Worm (Caenorhabditis elegans) whole organism, late embryonic: ENCODE measurements around the gene Y54F10BM.23.

ENCODE experiments used
- C08G9.2 ChIP-seq: sonication (generic microtip); optimal IDR thresholded peaks from 2 replicates; lab custom pipeline; 2016; ENCODE audit warnings: mild to moderate bottlenecking, missing genetic modification characterization, moderate library complexity, missing compliant biosample characterization
- C38D4.7 ChIP-seq: fragments of 200-800 bp; sonication (Bioruptor generic); optimal IDR thresholded peaks from 2 replicates; lab custom pipeline; 2018; ENCODE audit warnings: mild to moderate bottlenecking, missing genetic modification characterization, moderate library complexity, missing compliant biosample characterization
- K02D7.2 ChIP-seq: sonication (generic microtip); optimal IDR thresholded peaks from 2 replicates; lab custom pipeline; 2017; ENCODE audit warnings: mild to moderate bottlenecking, missing genetic modification characterization, missing compliant biosample characterization
- K09A11.1 ChIP-seq: sonication (generic microtip); optimal IDR thresholded peaks from 2 replicates; lab custom pipeline; 2017; ENCODE audit warnings: antibody characterized with exemption, mild to moderate bottlenecking, missing genetic modification characterization, missing compliant biosample characterization; ENCODE audit not compliant: insufficient read depth
- Y22D7AL.16 ChIP-seq: sonication (generic microtip); optimal IDR thresholded peaks from 2 replicates; lab custom pipeline; 2016; ENCODE audit warnings: missing genetic modification characterization, missing compliant biosample characterization
- ahr-1 ChIP-seq: sonication (generic microtip); optimal IDR thresholded peaks from 2 replicates; lab custom pipeline; 2016; ENCODE audit warnings: missing genetic modification characterization, missing compliant biosample characterization
- ceh-18 ChIP-seq: sonication (generic microtip); optimal IDR thresholded peaks from 2 replicates; lab custom pipeline; 2016; ENCODE audit warnings: missing genetic modification characterization, missing compliant biosample characterization
- ceh-19 ChIP-seq: fragments of 200-800 bp; sonication (Bioruptor generic); optimal IDR thresholded peaks from 2 replicates; lab custom pipeline; 2018; ENCODE audit warnings: mild to moderate bottlenecking, missing genetic modification characterization, missing compliant biosample characterization
- ceh-24 ChIP-seq: sonication (generic microtip); optimal IDR thresholded peaks from 2 replicates; lab custom pipeline; 2016; ENCODE audit warnings: mild to moderate bottlenecking, missing genetic modification characterization, missing compliant biosample characterization
- ceh-31 ChIP-seq: sonication (generic microtip); optimal IDR thresholded peaks from 2 replicates; lab custom pipeline; 2016; ENCODE audit warnings: missing genetic modification characterization, missing compliant biosample characterization
- ceh-48 ChIP-seq: sonication (generic microtip); optimal IDR thresholded peaks from 2 replicates; lab custom pipeline; 2016; ENCODE audit warnings: missing genetic modification characterization, inconsistent platforms, missing compliant biosample characterization
- dmd-4 ChIP-seq: sonication (generic microtip); optimal IDR thresholded peaks from 2 replicates; lab custom pipeline; 2016; ENCODE audit warnings: borderline replicate concordance, missing genetic modification characterization, missing compliant biosample characterization
- dve-1 ChIP-seq: sonication (generic microtip); optimal IDR thresholded peaks from 2 replicates; lab custom pipeline; 2017; ENCODE audit warnings: antibody characterized with exemption, mild to moderate bottlenecking, missing genetic modification characterization, missing compliant biosample characterization
- elt-2 ChIP-seq: sonication (generic microtip); optimal IDR thresholded peaks from 2 replicates; lab custom pipeline; 2016; ENCODE audit warnings: missing genetic modification reagents, missing genetic modification characterization, missing compliant biosample characterization
- elt-4 ChIP-seq: sonication (generic microtip); optimal IDR thresholded peaks from 2 replicates; lab custom pipeline; 2016; ENCODE audit warnings: missing genetic modification characterization, missing compliant biosample characterization
- eyg-1 ChIP-seq: sonication (generic microtip); optimal IDR thresholded peaks from 2 replicates; lab custom pipeline; 2016; ENCODE audit warnings: missing genotype, missing genetic modification characterization, missing compliant biosample characterization
- fax-1 ChIP-seq: sonication (generic microtip); optimal IDR thresholded peaks from 2 replicates; lab custom pipeline; 2016; ENCODE audit warnings: missing genotype, missing genetic modification characterization, missing compliant biosample characterization
- gmeb-2 ChIP-seq: sonication (generic microtip); optimal IDR thresholded peaks from 2 replicates; lab custom pipeline; 2016; ENCODE audit warnings: missing genetic modification characterization, inconsistent platforms, missing compliant biosample characterization
- hlh-13 ChIP-seq: fragments of 200-800 bp; sonication (Bioruptor generic); optimal IDR thresholded peaks from 2 replicates; lab custom pipeline; 2018; ENCODE audit warnings: mild to moderate bottlenecking, missing genetic modification characterization, missing compliant biosample characterization
- hlh-8 ChIP-seq: sonication (generic microtip); optimal IDR thresholded peaks from 2 replicates; lab custom pipeline; 2016; ENCODE audit warnings: missing genotype, missing genetic modification characterization, missing compliant biosample characterization
- lim-6 ChIP-seq: sonication (generic microtip); optimal IDR thresholded peaks from 2 replicates; lab custom pipeline; 2016; ENCODE audit warnings: missing genetic modification characterization, missing compliant biosample characterization
- madf-2 ChIP-seq: sonication (generic microtip); optimal IDR thresholded peaks from 2 replicates; lab custom pipeline; 2017; ENCODE audit warnings: missing genetic modification characterization, missing compliant biosample characterization
- mec-3 ChIP-seq: sonication (generic microtip); optimal IDR thresholded peaks from 2 replicates; lab custom pipeline; 2016; ENCODE audit warnings: borderline replicate concordance, missing genetic modification characterization, missing compliant biosample characterization
- nfya-1 ChIP-seq: sonication (generic microtip); optimal IDR thresholded peaks from 2 replicates; lab custom pipeline; 2017; ENCODE audit warnings: missing genetic modification characterization, mild to moderate bottlenecking, missing compliant biosample characterization, antibody characterized with exemption, moderate library complexity
- nhr-11 ChIP-seq: fragments of 150-350 bp; optimal IDR thresholded peaks from 2 replicates; lab custom pipeline; 2014; ENCODE audit warnings: missing biosample characterization, missing genetic modification characterization
- nhr-232 ChIP-seq: sonication (generic microtip); optimal IDR thresholded peaks from 2 replicates; lab custom pipeline; 2016; ENCODE audit warnings: missing genetic modification characterization, missing compliant biosample characterization
- ref-2 ChIP-seq: sonication (generic microtip); optimal IDR thresholded peaks from 2 replicates; lab custom pipeline; 2016; ENCODE audit warnings: missing genetic modification characterization, missing compliant biosample characterization
- rnt-1 ChIP-seq: sonication (generic microtip); optimal IDR thresholded peaks from 2 replicates; lab custom pipeline; 2016; ENCODE audit warnings: missing genetic modification characterization, missing compliant biosample characterization
- sox-2 ChIP-seq: fragments of 200-800 bp; sonication (Bioruptor generic); IDR thresholded peaks from 2 replicates; pipeline ENCODE4 v1.3.6; 2022; ENCODE audit warnings: missing genetic modification reagents, missing genetic modification characterization, missing compliant biosample characterization
- tbx-7 ChIP-seq: sonication (generic microtip); optimal IDR thresholded peaks from 2 replicates; lab custom pipeline; 2016; ENCODE audit warnings: missing genotype, missing genetic modification characterization, missing compliant biosample characterization
- unc-3 ChIP-seq, 2 experiments: fragments of 200-800 bp in 1 of 2; sonication (Bioruptor generic) in 1 of 2; sonication (generic microtip) in 1 of 2; conservative IDR thresholded peaks in 1 of 2; optimal IDR thresholded peaks in 1 of 2; 2 replicates each; pipeline versions ENCODE4 v1.3.6 to Lab custom; 2016 to 2022; ENCODE audit warnings: missing compliant biosample characterization in 2 of 2, missing genetic modification characterization in 2 of 2, missing genetic modification reagents in 1 of 2
- zip-5 ChIP-seq: sonication (generic microtip); optimal IDR thresholded peaks from 2 replicates; lab custom pipeline; 2016; ENCODE audit warnings: missing genetic modification characterization, missing compliant biosample characterization
- ztf-16 ChIP-seq: sonication (generic microtip); optimal IDR thresholded peaks from 2 replicates; lab custom pipeline; 2017; ENCODE audit warnings: missing genetic modification characterization, missing compliant biosample characterization

Y54F10BM.23 gene

DNA sequence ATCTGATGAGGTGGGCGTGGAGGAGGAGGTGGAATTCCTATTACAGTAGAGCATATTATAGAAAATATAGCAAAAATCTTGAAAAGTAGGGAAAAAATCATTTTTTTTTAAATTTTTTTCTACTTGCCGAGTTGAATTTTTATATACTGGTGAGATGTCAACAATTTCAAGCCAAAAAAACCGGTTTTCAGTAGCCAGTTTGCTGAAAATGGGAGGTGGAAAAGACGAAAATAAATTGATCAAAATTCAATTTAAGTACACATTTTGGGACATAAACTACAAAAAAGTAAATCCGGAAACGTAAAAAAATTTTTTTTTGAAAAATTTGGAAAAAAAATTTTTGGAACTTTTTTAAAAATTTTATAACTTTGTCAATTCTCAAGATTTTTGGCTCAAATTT lies at the start of gene Y54F10BM.23:
Gene Y54F10BM.23, minus strand, starts transcription at position 101 of the 400 bp plus-strand sequence.
- TF ChIP-seq C08G9.2 (tag; lab: Kevin White, UChicago) (no peak), ztf-16 (tag; lab: Kevin White, UChicago) (no peak), K09A11.1 (no peak), ref-2 (tag; lab: Kevin White, UChicago) (no peak), ceh-24 (tag; lab: Kevin White, UChicago) (no peak), ceh-18 (no peak), nhr-11 (tag; lab: Kevin White, UChicago) (no peak), Y22D7AL.16 (tag; lab: Kevin White, UChicago) (no peak), lim-6 (no peak)
- TF ChIP-seq, all 69 proteins: peak for 0

DNA sequence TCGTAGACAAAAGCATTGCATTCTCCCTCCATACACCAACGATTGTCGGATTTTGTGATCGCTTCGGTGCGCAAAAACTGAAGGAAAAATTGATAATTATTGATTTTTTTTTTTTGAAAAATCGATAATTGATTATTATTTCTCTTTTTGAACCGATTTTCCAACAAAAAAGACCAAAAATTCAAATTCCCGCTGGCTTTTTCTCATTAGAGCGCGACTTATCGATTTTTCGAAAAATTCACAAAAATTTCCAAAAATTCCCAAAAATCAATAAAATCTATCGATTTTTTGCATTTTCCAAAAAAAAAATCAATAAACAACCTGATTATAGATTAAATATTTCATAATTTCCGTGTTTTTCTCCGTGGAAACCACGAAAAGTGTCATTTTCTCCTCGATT lies 49.3 kb upstream of the Y54F10BM.23 start:
- TF ChIP-seq ceh-48 (tag; lab: Kevin White, UChicago) (peak; percentile 60), sox-2 (GFP tag; lab: Robert Waterston, UW) (no peak)

DNA sequence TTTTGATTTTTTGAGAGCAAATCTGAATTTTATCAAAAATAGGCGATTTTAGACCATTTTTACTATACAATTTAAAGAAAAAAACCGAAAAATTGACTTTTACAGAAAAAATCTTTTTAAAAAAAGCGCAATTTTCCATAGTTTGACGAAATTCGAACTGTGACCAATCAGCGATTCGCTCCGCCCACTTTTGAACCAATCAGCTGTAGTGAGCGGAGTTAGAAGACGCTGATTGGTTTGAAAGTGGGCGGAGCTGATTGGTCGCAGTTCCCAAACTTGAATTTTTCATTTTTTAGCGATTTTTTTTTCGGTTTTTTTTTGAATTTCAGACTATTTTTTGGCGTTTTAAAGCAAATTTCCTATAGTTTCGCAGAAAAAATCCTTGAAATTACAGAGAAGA lies 45.3 kb upstream of the Y54F10BM.23 start:
- TF ChIP-seq elt-4 (tag; lab: Kevin White, UChicago) (no peak), hlh-13 (no peak), nfya-1 (tag; lab: Kevin White, UChicago) (peak; percentile 89)

DNA sequence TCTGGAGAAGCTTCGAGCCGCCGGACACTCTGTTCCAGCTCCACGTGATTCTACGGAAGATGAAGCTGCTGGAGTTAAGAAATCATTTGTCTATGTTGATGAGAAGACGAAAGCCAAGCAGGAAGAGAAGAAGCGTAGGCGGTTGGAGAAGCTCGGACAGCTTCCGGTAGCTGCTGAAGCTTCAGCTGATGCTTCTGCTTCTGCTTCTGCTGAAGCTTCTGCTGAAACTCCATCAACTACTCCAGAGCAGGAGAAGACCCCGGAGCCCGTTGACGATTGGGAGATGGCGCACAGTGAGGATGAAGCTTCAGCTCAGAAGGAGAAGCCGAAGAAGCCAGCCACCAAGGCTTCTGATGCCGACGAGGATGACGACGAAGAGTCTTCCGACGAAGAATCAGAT lies 37.1 kb upstream of the Y54F10BM.23 start:
- TF ChIP-seq ceh-48 (tag; lab: Kevin White, UChicago) (no peak), hlh-8 (no peak), zip-5 (tag; lab: Kevin White, UChicago) (no peak), eyg-1 (tag; lab: Kevin White, UChicago) (no peak), unc-3 (GFP tag; conservative IDR thresholded peaks at IDR 0.05; lab: Robert Waterston, UW) (no peak), unc-3 (tag; optimal IDR thresholded peaks at IDR 0.05; lab: Kevin White, UChicago) (no peak), nhr-232 (no peak), ceh-31 (no peak), elt-4 (tag; lab: Kevin White, UChicago) (no peak), K02D7.2 (tag; lab: Kevin White, UChicago) (no peak), Y22D7AL.16 (tag; lab: Kevin White, UChicago) (no peak), rnt-1 (tag; lab: Kevin White, UChicago) (no peak), ceh-24 (tag; lab: Kevin White, UChicago) (no peak), lim-6 (no peak), C38D4.7 (GFP tag; lab: Kevin White, UChicago) (no peak), ztf-16 (tag; lab: Kevin White, UChicago) (no peak), ceh-19 (GFP tag; lab: Kevin White, UChicago) (no peak), fax-1 (tag; lab: Kevin White, UChicago) (no peak), ahr-1 (tag; lab: Kevin White, UChicago) (no peak)

DNA sequence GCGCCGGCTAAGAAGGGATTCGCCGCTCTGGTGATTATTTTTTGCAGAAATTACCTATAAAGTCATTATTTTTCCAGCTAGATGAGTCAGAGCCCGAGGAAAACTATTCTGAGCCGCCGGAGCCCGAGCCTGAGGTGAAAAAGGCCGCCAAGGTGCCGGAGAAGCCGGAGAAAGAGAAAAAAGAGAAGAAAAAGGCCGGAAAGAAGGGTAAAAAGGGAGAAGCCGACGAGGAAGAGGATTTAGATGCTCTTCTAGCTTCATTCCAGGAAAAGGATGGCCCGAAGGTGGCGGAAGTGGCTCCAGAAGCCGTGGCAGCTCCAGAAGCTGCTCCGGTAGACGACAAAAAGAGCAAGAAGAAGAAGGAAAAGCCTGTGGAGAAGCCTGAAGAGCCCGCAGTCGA lies 35.3 kb upstream of the Y54F10BM.23 start:
- TF ChIP-seq hlh-13 (no peak), zip-5 (tag; lab: Kevin White, UChicago) (no peak), dve-1 (tag; lab: Kevin White, UChicago) (no peak), mec-3 (tag; lab: Kevin White, UChicago) (no peak), madf-2 (tag; lab: Kevin White, UChicago) (no peak), gmeb-2 (no peak), sox-2 (GFP tag; lab: Robert Waterston, UW) (no peak), dmd-4 (tag; lab: Kevin White, UChicago) (no peak), tbx-7 (no peak), ahr-1 (tag; lab: Kevin White, UChicago) (no peak), elt-2 (tag; lab: Kevin White, UChicago) (no peak)
